Worm (Caenorhabditis elegans): ENCODE results near the gene col-20.

The col-20 gene

ce11 chrII:4881727-4882126, 11.1 kb upstream of the col-20 start, which contains the start of gene gst-7 (continued):
- no peak for TF ChIP-seq skn-1 (tag; optimal IDR thresholded peaks at IDR 0.05)
- TF ChIP-seq tag-97 (GFP tag; IDR thresholded peaks at IDR 0.05) = no peak
- TF ChIP-seq ZK337.2 (GFP tag; IDR thresholded peaks at IDR 0.05) = no peak
- no peak for TF ChIP-seq nhr-25 (tag; optimal IDR thresholded peaks at IDR 0.05; ENCODE audit: borderline replicate concordance, insufficient read depth)
- TF ChIP-seq ztf-7 (tag; optimal IDR thresholded peaks at IDR 0.05) = peak; percentile 5
- peak; percentile 18 for TF ChIP-seq mes-2 (tag; optimal IDR thresholded peaks at IDR 0.05; ENCODE audit: poor library complexity, severe bottlenecking)
- TF ChIP-seq R02D3.7 (tag; optimal IDR thresholded peaks at IDR 0.05) = no peak
- TF ChIP-seq pha-4 (GFP tag; IDR thresholded peaks at IDR 0.05) = no peak
- TF ChIP-seq pha-4 (tag; optimal IDR thresholded peaks at IDR 0.05) = peak; percentile 37
- no peak for TF ChIP-seq nhr-237 (tag; optimal IDR thresholded peaks at IDR 0.05)
- TF ChIP-seq ceh-32 (tag; optimal IDR thresholded peaks at IDR 0.05; ENCODE audit: poor library complexity) = no peak
- peak; percentile 95 for TF ChIP-seq mxl-3 (GFP tag; optimal IDR thresholded peaks at IDR 0.05)
- TF ChIP-seq T20F7.1 (GFP tag; optimal IDR thresholded peaks at IDR 0.05) = no peak
- no peak for TF ChIP-seq egl-27 (tag; optimal IDR thresholded peaks at IDR 0.05)
- TF ChIP-seq jun-1 (tag; optimal IDR thresholded peaks at IDR 0.05) = no peak
- TF ChIP-seq zfp-3 (GFP tag; conservative IDR thresholded peaks at IDR 0.05) = no peak
- no peak for TF ChIP-seq Y105C5A.15 (GFP tag; IDR thresholded peaks at IDR 0.05)
- no peak for TF ChIP-seq lim-7 (GFP tag; IDR thresholded peaks at IDR 0.05)
- no peak for TF ChIP-seq T26A8.4 (GFP tag; IDR thresholded peaks at IDR 0.05)
- no peak for TF ChIP-seq ztf-11 (tag; optimal IDR thresholded peaks at IDR 0.05)
- TF ChIP-seq pqm-1 (tag; optimal IDR thresholded peaks at IDR 0.05) = peak; percentile 38
- no peak for TF ChIP-seq mdt-29 (GFP tag; IDR thresholded peaks at IDR 0.05)
- TF ChIP-seq lir-3 (tag; optimal IDR thresholded peaks at IDR 0.05) = no peak
- peak in 1 of 2 experiments; percentile 53 for TF ChIP-seq mdl-1 (tag; optimal IDR thresholded peaks at IDR 0.05)
- no peak for TF ChIP-seq madf-9 (GFP tag; conservative IDR thresholded peaks at IDR 0.05)
- no peak for TF ChIP-seq spr-1 (tag; optimal IDR thresholded peaks at IDR 0.05)
- no peak for TF ChIP-seq aly-2 (tag; optimal IDR thresholded peaks at IDR 0.05)
- no peak for TF ChIP-seq lin-1 (GFP tag; IDR thresholded peaks at IDR 0.05)
- no peak for TF ChIP-seq vab-7 (GFP tag; IDR thresholded peaks at IDR 0.05)
- peak; percentile 79 for TF ChIP-seq hlh-11 (tag; optimal IDR thresholded peaks at IDR 0.05)
- peak in 1 of 2 experiments; percentile 51 for TF ChIP-seq lsy-2 (tag; optimal IDR thresholded peaks at IDR 0.05)
- TF ChIP-seq F10B5.3 (tag; optimal IDR thresholded peaks at IDR 0.05) = no peak
- no peak for TF ChIP-seq unc-39 (tag; optimal IDR thresholded peaks at IDR 0.05)
- no peak for TF ChIP-seq Y75B8A.6 (GFP tag; IDR thresholded peaks at IDR 0.05)
- no peak for TF ChIP-seq zip-11 (GFP tag; IDR thresholded peaks at IDR 0.05)
- no peak for TF ChIP-seq duxl-1 (tag; optimal IDR thresholded peaks at IDR 0.05; ENCODE audit: poor library complexity)
- no peak for TF ChIP-seq ceh-44 (GFP tag; IDR thresholded peaks at IDR 0.05)
- TF ChIP-seq snpc-1.2 (GFP tag; IDR thresholded peaks at IDR 0.05) = no peak
- TF ChIP-seq zip-2 (tag; optimal IDR thresholded peaks at IDR 0.05) = no peak
- TF ChIP-seq dmd-9 (GFP tag; IDR thresholded peaks at IDR 0.05) = no peak
- TF ChIP-seq lin-39 (tag; optimal IDR thresholded peaks at IDR 0.05) = no peak
- peak; percentile 66 for TF ChIP-seq hlh-30 (tag; optimal IDR thresholded peaks at IDR 0.05; ENCODE audit: insufficient read depth)
- TF ChIP-seq nhr-41 (GFP tag; IDR thresholded peaks at IDR 0.05) = no peak
- TF ChIP-seq set-16 (GFP tag; IDR thresholded peaks at IDR 0.05) = no peak
- TF ChIP-seq mep-1 (tag; optimal IDR thresholded peaks at IDR 0.05) = peak; percentile 28
- TF ChIP-seq fos-1 (tag; optimal IDR thresholded peaks at IDR 0.05) = no peak
- no peak for TF ChIP-seq nhr-10 (tag; optimal IDR thresholded peaks at IDR 0.05)
- TF ChIP-seq nhr-11 (tag; optimal IDR thresholded peaks at IDR 0.05) = peak; percentile 43
- no peak for TF ChIP-seq nhr-6 (tag; optimal IDR thresholded peaks at IDR 0.05)
- TF ChIP-seq spr-3 (GFP tag; optimal IDR thresholded peaks at IDR 0.05) = no peak
- TF ChIP-seq tra-1 (GFP tag; IDR thresholded peaks at IDR 0.05) = 0 out of 2 replicates have a peak, but pooled peaks have one; percentile 20
- no peak; the same call in 1 of the 2 replicates for TF ChIP-seq lin-38 (GFP tag; IDR thresholded peaks at IDR 0.05)
